Fruit fly (Drosophila melanogaster) whole organism, embryonic: ENCODE results near the gene CG46244.

Source experiments
- Atf3 ChIP-seq: fragments of 200-800 bp; sonication (Bioruptor generic); optimal IDR thresholded peaks from 3 replicates; lab custom pipeline; 2016; ENCODE audit warnings: missing biosample characterization, missing genetic modification characterization
- CG11696 ChIP-seq: fragments of 200-800 bp; sonication (Bioruptor generic); IDR thresholded peaks from 2 replicates; pipeline ENCODE4 v1.3.6; 2022; ENCODE audit warnings: missing biosample characterization, missing genetic modification characterization
- CG12659 ChIP-seq: fragments of 200-800 bp; sonication (Bioruptor generic); optimal IDR thresholded peaks from 3 replicates; lab custom pipeline; 2017; ENCODE audit warnings: mild to moderate bottlenecking, missing biosample characterization, missing genetic modification reagents, missing genetic modification characterization
- CG13287 ChIP-seq: fragments of 200-800 bp; sonication (Bioruptor generic); IDR thresholded peaks from 2 replicates; pipeline ENCODE4 v1.3.6; 2022; ENCODE audit warnings: missing biosample characterization, missing genetic modification characterization; ENCODE audit not compliant: partially characterized antibody
- CG13424 ChIP-seq: fragments of 200-800 bp; sonication (Bioruptor generic); optimal IDR thresholded peaks from 2 replicates; lab custom pipeline; 2019; ENCODE audit warnings: missing biosample characterization, mild to moderate bottlenecking, missing genetic modification characterization, moderate library complexity
- CG14050 ChIP-seq: fragments of 200-800 bp; sonication (Bioruptor generic); IDR thresholded peaks from 3 replicates; pipeline ENCODE4 v1.3.6; 2022; ENCODE audit warnings: missing biosample characterization, missing genetic modification characterization
- CG14860 ChIP-seq: fragments of 200-800 bp; sonication (Bioruptor generic); IDR thresholded peaks from 3 replicates; pipeline ENCODE4 v1.3.6; 2022; ENCODE audit warnings: missing biosample characterization, missing genetic modification characterization; ENCODE audit not compliant: partially characterized antibody
- CG16815 ChIP-seq: fragments of 200-800 bp; sonication (Bioruptor generic); optimal IDR thresholded peaks from 3 replicates; lab custom pipeline; 2017; ENCODE audit warnings: missing biosample characterization, mild to moderate bottlenecking, missing genetic modification characterization
- CG17186 ChIP-seq: fragments of 200-800 bp; sonication (Bioruptor generic); optimal IDR thresholded peaks from 3 replicates; lab custom pipeline; 2017; ENCODE audit warnings: missing biosample characterization, missing genetic modification reagents, missing genetic modification characterization
- CG17912 ChIP-seq: fragments of 200-800 bp; sonication (Bioruptor generic); optimal IDR thresholded peaks from 2 replicates; lab custom pipeline; 2018; ENCODE audit warnings: missing biosample characterization, mild to moderate bottlenecking, missing genetic modification characterization
- CG18011 ChIP-seq: fragments of 200-800 bp; sonication (Bioruptor generic); optimal IDR thresholded peaks from 2 replicates; lab custom pipeline; 2017; ENCODE audit warnings: missing biosample characterization, missing genetic modification characterization, mild to moderate bottlenecking, moderate library complexity, missing genotype
- CG18599 ChIP-seq: fragments of 200-800 bp; sonication (Bioruptor generic); optimal IDR thresholded peaks from 3 replicates; lab custom pipeline; 2017; ENCODE audit warnings: missing biosample characterization, missing genetic modification characterization, mild to moderate bottlenecking, moderate library complexity, missing genetic modification reagents
- CG2129 ChIP-seq: fragments of 200-800 bp; sonication (Bioruptor generic); IDR thresholded peaks from 2 replicates; pipeline ENCODE4 v1.3.6; 2022; ENCODE audit warnings: missing biosample characterization, missing genetic modification characterization; ENCODE audit not compliant: partially characterized antibody
- CG30431 ChIP-seq: fragments of 200-800 bp; sonication (Bioruptor generic); optimal IDR thresholded peaks from 2 replicates; lab custom pipeline; 2017; ENCODE audit warnings: missing biosample characterization, missing genetic modification characterization
- CG32532 ChIP-seq: fragments of 200-800 bp; sonication (Bioruptor generic); IDR thresholded peaks from 2 replicates; pipeline ENCODE4 v1.3.6; 2022; ENCODE audit warnings: missing biosample characterization, missing genetic modification characterization
- CG3407 ChIP-seq: fragments of 200-800 bp; sonication (Bioruptor generic); optimal IDR thresholded peaks from 2 replicates; lab custom pipeline; 2018; ENCODE audit warnings: missing biosample characterization, mild to moderate bottlenecking, missing genetic modification characterization
- CG4282 ChIP-seq: fragments of 200-800 bp; sonication (Bioruptor generic); optimal IDR thresholded peaks from 2 replicates; lab custom pipeline; 2016; ENCODE audit warnings: missing biosample characterization, missing genetic modification characterization
- CG43689 ChIP-seq: fragments of 200-800 bp; sonication (Bioruptor generic); IDR thresholded peaks from 2 replicates; pipeline ENCODE4 v1.3.6; 2022; ENCODE audit warnings: missing biosample characterization, missing genetic modification characterization
- CG4404 ChIP-seq: fragments of 200-800 bp; sonication (Bioruptor generic); IDR thresholded peaks from 2 replicates; pipeline ENCODE4 v1.3.6; 2022; ENCODE audit warnings: missing biosample characterization, missing genetic modification characterization
- CG5953 ChIP-seq: fragments of 200-800 bp; sonication (Bioruptor generic); IDR thresholded peaks from 2 replicates; pipeline ENCODE4 v1.3.6; 2022; ENCODE audit warnings: missing biosample characterization, missing genetic modification characterization
- CG8089 ChIP-seq: fragments of 200-800 bp; sonication (Bioruptor generic); optimal IDR thresholded peaks from 3 replicates; lab custom pipeline; 2016; ENCODE audit warnings: missing biosample characterization, missing genetic modification characterization
- CkIIα-i1 ChIP-seq: fragments of 200-800 bp; sonication (Bioruptor generic); IDR thresholded peaks from 2 replicates; pipeline ENCODE4 v1.3.6; 2022; ENCODE audit warnings: missing biosample characterization, missing genetic modification characterization
- CoRest ChIP-seq: fragments of 200-800 bp; sonication (Bioruptor generic); optimal IDR thresholded peaks from 3 replicates; lab custom pipeline; 2018; ENCODE audit warnings: missing biosample characterization, mild to moderate bottlenecking, missing genetic modification characterization, moderate library complexity
- Doc3 ChIP-seq: fragments of 200-800 bp; sonication (Bioruptor generic); IDR thresholded peaks from 3 replicates; pipeline ENCODE4 v1.3.6; 2022; ENCODE audit warnings: missing biosample characterization, missing genetic modification characterization; ENCODE audit not compliant: partially characterized antibody
- Elba2 ChIP-seq: fragments of 200-800 bp; sonication (Bioruptor generic); optimal IDR thresholded peaks from 3 replicates; lab custom pipeline; 2016; ENCODE audit warnings: missing biosample characterization, missing genetic modification characterization
- HLH4C ChIP-seq: fragments of 200-800 bp; sonication (Bioruptor generic); IDR thresholded peaks from 3 replicates; pipeline ENCODE4 v1.3.6; 2022; ENCODE audit warnings: missing biosample characterization, missing genetic modification characterization; ENCODE audit not compliant: partially characterized antibody
- Hr39 ChIP-seq: fragments of >200 bp; optimal IDR thresholded peaks from 2 replicates; lab custom pipeline; 2017
- Hr78 ChIP-seq, 2 experiments: fragments of 200-800 bp in 1 of 2; fragments of >200 bp in 1 of 2; sonication (Bioruptor generic) in 1 of 2; optimal IDR thresholded peaks; 2 replicates each; lab custom pipeline; 2017 to 2019; ENCODE audit warnings: missing biosample characterization in 2 of 2, missing genetic modification characterization in 2 of 2, mild to moderate bottlenecking in 1 of 2, moderate library complexity in 1 of 2
- MBD-R2 ChIP-seq: fragments of 200-800 bp; sonication (Bioruptor generic); IDR thresholded peaks from 2 replicates; pipeline ENCODE4 v1.3.6; 2022; ENCODE audit warnings: missing biosample characterization, missing genetic modification characterization
- Oli ChIP-seq: fragments of 200-800 bp; sonication (Bioruptor generic); optimal IDR thresholded peaks from 2 replicates; lab custom pipeline; 2018; ENCODE audit warnings: missing biosample characterization, mild to moderate bottlenecking, missing genetic modification characterization, moderate library complexity
- cad ChIP-seq: fragments of >200 bp; optimal IDR thresholded peaks from 2 replicates; lab custom pipeline; 2017; ENCODE audit warnings: missing biosample characterization, missing genetic modification characterization
- cato ChIP-seq: fragments of 200-800 bp; sonication (Bioruptor generic); optimal IDR thresholded peaks from 2 replicates; lab custom pipeline; 2016; ENCODE audit warnings: missing biosample characterization, missing genetic modification characterization, borderline replicate concordance
- chm ChIP-seq: fragments of 200-800 bp; sonication (Bioruptor generic); IDR thresholded peaks from 2 replicates; pipeline ENCODE4 v1.3.6; 2022; ENCODE audit warnings: missing biosample characterization, missing genetic modification characterization
- chn ChIP-seq: fragments of 200-800 bp; sonication (Bioruptor generic); optimal IDR thresholded peaks from 2 replicates; lab custom pipeline; 2016; ENCODE audit warnings: missing biosample characterization, missing genetic modification characterization
- da ChIP-seq: fragments of 200-800 bp; sonication (Bioruptor generic); optimal IDR thresholded peaks from 2 replicates; lab custom pipeline; 2016; ENCODE audit warnings: missing biosample characterization, missing genetic modification characterization
- dan ChIP-seq: fragments of 200-800 bp; sonication (Bioruptor generic); IDR thresholded peaks from 2 replicates; pipeline ENCODE4 v1.3.6; 2022; ENCODE audit warnings: missing biosample characterization, missing genetic modification characterization
- ewg ChIP-seq: fragments of 200-800 bp; sonication (Bioruptor generic); optimal IDR thresholded peaks from 3 replicates; lab custom pipeline; 2017; ENCODE audit warnings: mild to moderate bottlenecking, missing biosample characterization, missing genetic modification reagents, missing genetic modification characterization
- fd64A ChIP-seq: fragments of 200-800 bp; sonication (Bioruptor generic); optimal IDR thresholded peaks from 3 replicates; lab custom pipeline; 2018; ENCODE audit warnings: missing biosample characterization, mild to moderate bottlenecking, missing genetic modification characterization
- knrl ChIP-seq: fragments of 200-800 bp; sonication (Bioruptor generic); IDR thresholded peaks from 3 replicates; pipeline ENCODE4 v1.3.6; 2022; ENCODE audit warnings: missing biosample characterization, missing genetic modification characterization; ENCODE audit not compliant: partially characterized antibody
- lilli ChIP-seq: fragments of 200-800 bp; sonication (Bioruptor generic); optimal IDR thresholded peaks from 3 replicates; lab custom pipeline; 2016; ENCODE audit warnings: missing biosample characterization, missing genetic modification characterization
- luna ChIP-seq: fragments of 200-800 bp; sonication (Bioruptor generic); optimal IDR thresholded peaks from 2 replicates; lab custom pipeline; 2016; ENCODE audit warnings: missing biosample characterization, missing genetic modification characterization
- maf-S ChIP-seq: fragments of 200-800 bp; sonication (Bioruptor generic); optimal IDR thresholded peaks from 2 replicates; lab custom pipeline; 2016; ENCODE audit warnings: missing biosample characterization, missing genetic modification characterization
- nau ChIP-seq: fragments of 200-800 bp; sonication (Bioruptor generic); optimal IDR thresholded peaks from 3 replicates; lab custom pipeline; 2017; ENCODE audit warnings: missing biosample characterization, mild to moderate bottlenecking, missing genetic modification characterization, missing genetic modification reagents
- slbo ChIP-seq: fragments of 200-800 bp; sonication (Bioruptor generic); IDR thresholded peaks from 2 replicates; pipeline ENCODE4 v1.3.6; 2022; ENCODE audit warnings: missing biosample characterization, missing genetic modification characterization
- slou ChIP-seq: fragments of 200-800 bp; sonication (Bioruptor generic); optimal IDR thresholded peaks from 3 replicates; lab custom pipeline; 2016; ENCODE audit warnings: missing biosample characterization, missing genetic modification characterization
- sr ChIP-seq: fragments of 200-800 bp; sonication (Bioruptor generic); IDR thresholded peaks from 3 replicates; pipeline ENCODE4 v1.3.6; 2022; ENCODE audit warnings: missing biosample characterization, missing genetic modification characterization
- tup ChIP-seq: fragments of 200-800 bp; sonication (Bioruptor generic); optimal IDR thresholded peaks from 2 replicates; lab custom pipeline; 2016; ENCODE audit warnings: missing biosample characterization, mild to moderate bottlenecking, missing genetic modification characterization, moderate library complexity
- unpg ChIP-seq: fragments of 200-800 bp; sonication (Bioruptor generic); optimal IDR thresholded peaks from 3 replicates; lab custom pipeline; 2018; ENCODE audit warnings: missing biosample characterization, mild to moderate bottlenecking, missing genetic modification characterization, moderate library complexity
- vnd ChIP-seq: fragments of 200-800 bp; sonication (Bioruptor generic); IDR thresholded peaks from 3 replicates; pipeline ENCODE4 v1.3.6; 2022; ENCODE audit warnings: missing biosample characterization, missing genetic modification characterization; ENCODE audit not compliant: partially characterized antibody

Gene CG46244

dm6 chr2L:19758511-19759128, 152.3 kb downstream of the CG46244 start, which contains the start of the genes CG10628 and Dus3 (continued):
- TF ChIP-seq CG8089 (GFP tag; lab: Kevin White, UChicago) (peak; percentile 78), CG32532 (peak; percentile 96), dan (GFP tag; lab: Robert Waterston, UW) (peak; percentile 67), da (GFP tag; lab: Kevin White, UChicago) (peak; percentile 73), Hr78 (GFP tag; optimal IDR thresholded peaks at IDR 0.05; lab: Kevin White, UChicago) (peak in 1 of 2 experiments; percentile 11), CG17186 (GFP tag; lab: Kevin White, UChicago) (peak; percentile 87), CG2129 (no peak; the same call in 1 of the 2 replicates), knrl (GFP tag; lab: Robert Waterston, UW) (peak; percentile 72), HLH4C (peak; percentile 57; the same call in 2 of the 3 replicates), cato (peak; percentile 80), Hr39 (no peak), CkIIα-i1 (GFP tag; lab: Robert Waterston, UW) (no peak), CG14860 (no peak), CG18011 (GFP tag; lab: Kevin White, UChicago) (peak; percentile 80), luna (GFP tag; lab: Kevin White, UChicago) (peak; percentile 91), ewg (GFP tag; lab: Kevin White, UChicago) (peak; percentile 98), CG43689 (GFP tag; lab: Robert Waterston, UW) (peak; percentile 59; the same call in 1 of the 2 replicates), Doc3 (GFP tag; lab: Robert Waterston, UW) (0 out of 3 replicates have a peak, but pooled peaks have one; percentile 11), chn (GFP tag; lab: Kevin White, UChicago) (peak; percentile 91), sr (GFP tag; lab: Robert Waterston, UW) (peak; percentile 58; the same call in 2 of the 3 replicates), CG13424 (tag; lab: Kevin White, UChicago) (peak; percentile 92), MBD-R2 (peak; percentile 97), slou (peak; percentile 49), CG16815 (GFP tag; lab: Kevin White, UChicago) (peak; percentile 79), slbo (peak; percentile 95), CG5953 (GFP tag; lab: Robert Waterston, UW) (peak; percentile 86), cad (GFP tag; lab: Kevin White, UChicago) (no peak), lilli (GFP tag; lab: Kevin White, UChicago) (peak; percentile 96), CG12659 (GFP tag; lab: Kevin White, UChicago) (peak; percentile 92), CG14050 (GFP tag; lab: Robert Waterston, UW) (peak; percentile 88), CoRest (tag; lab: Kevin White, UChicago) (peak; percentile 93), nau (GFP tag; lab: Kevin White, UChicago) (peak; percentile 83), CG11696 (GFP tag; lab: Robert Waterston, UW) (peak; percentile 80), chm (peak; percentile 87), vnd (GFP tag; lab: Robert Waterston, UW) (peak; percentile 53; the same call in 1 of the 3 replicates), unpg (GFP tag; lab: Kevin White, UChicago) (peak; percentile 90), Oli (tag; lab: Kevin White, UChicago) (peak; percentile 87), CG30431 (peak; percentile 85), CG18599 (GFP tag; lab: Kevin White, UChicago) (peak; percentile 91), Elba2 (GFP tag; lab: Kevin White, UChicago) (peak; percentile 33), maf-S (GFP tag; lab: Kevin White, UChicago) (peak; percentile 89), tup (GFP tag; lab: Kevin White, UChicago) (peak; percentile 51), CG4404 (GFP tag; lab: Robert Waterston, UW) (peak; percentile 79), CG3407 (GFP tag; lab: Kevin White, UChicago) (peak; percentile 61), Atf3 (peak; percentile 89), fd64A (GFP tag; lab: Kevin White, UChicago) (peak; percentile 67), CG17912 (GFP tag; lab: Kevin White, UChicago) (peak; percentile 68), CG4282 (GFP tag; lab: Kevin White, UChicago) (peak; percentile 89), CG13287 (peak; percentile 77)
